Worm (Caenorhabditis elegans) whole organism, early embryonic: Measurements from ENCODE around the gene fmo-5.

Source experiments
- aly-1 ChIP-seq: sonication (generic microtip); optimal IDR thresholded peaks from 2 replicates; lab custom pipeline; 2016; ENCODE audit warnings: missing genetic modification characterization, missing compliant biosample characterization
- ama-1 ChIP-seq: fragments of 150-350 bp; optimal IDR thresholded peaks from 2 replicates; lab custom pipeline; 2014
- ceh-13 ChIP-seq: fragments of 200-800 bp; sonication (Bioruptor generic); optimal IDR thresholded peaks from 2 replicates; lab custom pipeline; 2018; ENCODE audit warnings: mild to moderate bottlenecking, missing genetic modification characterization, missing compliant biosample characterization
- flt-1 ChIP-seq: fragments of 200-800 bp; sonication (Bioruptor generic); IDR thresholded peaks from 2 replicates; pipeline ENCODE4 v1.3.6; 2022; ENCODE audit warnings: missing genetic modification characterization, missing compliant biosample characterization
- pes-1 ChIP-seq: fragments of 200-800 bp; sonication (Bioruptor generic); IDR thresholded peaks from 2 replicates; pipeline ENCODE4 v1.3.6; 2022; ENCODE audit warnings: missing genetic modification reagents, missing genetic modification characterization, missing compliant biosample characterization
- tbx-11 ChIP-seq: fragments of 200-800 bp; sonication (Bioruptor generic); IDR thresholded peaks from 2 replicates; pipeline ENCODE4 v1.3.6; 2022; ENCODE audit warnings: missing genetic modification characterization, missing compliant biosample characterization
- tbx-37 ChIP-seq: fragments of 200-800 bp; sonication (Bioruptor generic); conservative IDR thresholded peaks from 2 replicates; pipeline ENCODE4 v1.3.6; 2022; ENCODE audit warnings: missing genetic modification reagents, missing genetic modification characterization, missing compliant biosample characterization

DNA sequence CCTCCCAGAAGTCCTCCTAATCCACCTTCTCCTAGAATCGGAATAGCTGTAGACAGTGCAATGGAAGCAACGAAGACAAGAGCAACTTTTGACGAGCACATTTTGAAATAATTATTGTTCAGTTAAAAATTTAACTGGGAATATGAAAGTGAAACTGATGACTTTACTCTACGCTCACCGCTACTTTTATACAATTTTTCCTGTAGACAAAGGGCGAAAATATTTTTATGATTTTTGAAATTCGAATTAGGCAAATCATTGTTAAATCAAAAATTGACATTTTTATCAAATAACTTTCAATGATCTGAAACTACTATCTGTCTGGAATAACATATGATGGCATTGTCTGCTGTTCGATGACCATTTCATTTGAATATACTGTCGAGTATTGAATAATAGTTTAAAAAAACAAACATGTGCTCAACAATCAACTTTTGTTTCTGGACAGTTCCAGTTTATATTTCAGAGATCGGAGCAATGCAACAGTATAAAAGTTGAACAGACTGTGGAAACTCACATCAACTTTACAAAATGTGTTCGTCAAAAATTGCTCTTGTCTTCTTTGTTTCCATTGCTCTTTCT, 9.9 kb downstream of the fmo-5 start, which contains the start of the genes srlf-23 and srlf-20:
- TF ChIP-seq tbx-37 (no peak), flt-1 (no peak), ceh-13 (GFP tag; lab: Kevin White, UChicago) (no peak), pes-1 (no peak), aly-1 (no peak), tbx-11 (GFP tag; lab: Robert Waterston, UW) (no peak), ama-1 (lab: Kevin White, UChicago) (no peak)
